Worm (Caenorhabditis elegans): ENCODE measurements around the gene srw-9.

The srw-9 gene

DNA sequence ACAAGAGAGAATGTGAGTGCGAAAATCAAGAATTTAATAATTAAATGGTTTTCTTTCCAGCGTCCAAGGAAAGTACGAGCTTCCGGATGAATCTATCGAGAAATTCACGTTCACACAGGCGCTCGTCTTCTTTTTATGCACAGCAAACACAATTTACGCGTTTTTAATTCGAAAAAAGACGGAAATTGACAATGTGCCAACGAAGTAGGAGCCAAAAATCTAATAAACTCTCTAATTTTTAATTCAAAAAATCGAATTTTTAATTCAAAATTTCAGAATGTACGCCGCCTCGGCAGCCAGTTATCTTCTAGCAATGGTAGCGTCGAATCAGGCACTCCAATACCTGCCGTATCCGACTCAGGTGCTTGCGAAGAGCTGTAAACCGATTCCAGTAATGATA, 45.8 kb upstream of the srw-9 start:
- TF ChIP-seq nhr-42 (GFP tag; IDR thresholded peaks at IDR 0.05) (no peak), unc-39 (tag; optimal IDR thresholded peaks at IDR 0.05) (no peak), unc-62 (GFP tag; optimal IDR thresholded peaks at IDR 0.05 in 1 of 2) (peak in 1 of 2 experiments; percentile 61), unc-62 (tag; optimal IDR thresholded peaks at IDR 0.05) (no peak), cey-2 (tag; optimal IDR thresholded peaks at IDR 0.05; ENCODE audit: borderline replicate concordance, insufficient read depth) (no peak), nhr-25 (tag; optimal IDR thresholded peaks at IDR 0.05; ENCODE audit: borderline replicate concordance, insufficient read depth) (no peak), zfp-3 (GFP tag; conservative IDR thresholded peaks at IDR 0.05) (no peak), ceh-20 (GFP tag; IDR thresholded peaks at IDR 0.05) (no peak), ZK546.5 (tag; optimal IDR thresholded peaks at IDR 0.05) (no peak), zfp-2 (tag; optimal IDR thresholded peaks at IDR 0.05) (no peak)

DNA sequence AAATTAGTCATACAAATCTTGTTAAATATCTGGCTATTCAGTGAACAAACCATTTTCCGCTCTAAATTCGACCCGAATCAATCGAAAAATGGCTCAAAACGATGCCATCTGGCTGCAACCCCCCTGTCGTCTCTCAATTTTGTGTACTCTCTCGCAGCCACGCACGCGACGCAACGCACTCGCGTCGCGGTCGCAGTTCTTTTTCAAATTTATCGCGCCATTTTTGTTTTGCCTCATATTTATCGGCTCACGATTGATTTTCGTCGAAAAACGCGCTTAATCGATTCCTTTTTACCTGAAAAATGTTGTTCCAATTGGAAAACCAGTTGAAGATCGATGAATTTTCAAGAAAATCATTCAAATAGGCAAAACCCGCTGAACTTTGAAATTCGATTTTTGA, 43.6 kb upstream of the srw-9 start:
- TF ChIP-seq zag-1 (tag; optimal IDR thresholded peaks at IDR 0.05) (no peak), nhr-77 (tag; optimal IDR thresholded peaks at IDR 0.05) (no peak), lim-7 (GFP tag; IDR thresholded peaks at IDR 0.05) (no peak), pqm-1 (tag; optimal IDR thresholded peaks at IDR 0.05) (no peak), unc-130 (GFP tag; optimal IDR thresholded peaks at IDR 0.05) (peak; percentile 6), unc-39 (tag; optimal IDR thresholded peaks at IDR 0.05) (no peak), php-3 (GFP tag; IDR thresholded peaks at IDR 0.05) (no peak), gei-8 (GFP tag; optimal IDR thresholded peaks at IDR 0.05) (no peak), nhr-76 (tag; optimal IDR thresholded peaks at IDR 0.05) (no peak), T20F7.1 (GFP tag; optimal IDR thresholded peaks at IDR 0.05) (no peak), Y5F2A.4 (GFP tag; optimal IDR thresholded peaks at IDR 0.05) (no peak), nhr-6 (tag; optimal IDR thresholded peaks at IDR 0.05) (no peak), set-16 (GFP tag; IDR thresholded peaks at IDR 0.05) (no peak), daf-16 (GFP tag; optimal IDR thresholded peaks at IDR 0.05) (no peak), daf-16 (tag; optimal IDR thresholded peaks at IDR 0.05) (no peak), D1046.2 (GFP tag; IDR thresholded peaks at IDR 0.05) (no peak), saeg-2 (GFP tag; IDR thresholded peaks at IDR 0.05) (no peak), unc-62 (GFP tag; optimal IDR thresholded peaks at IDR 0.05 in 1 of 2) (no peak), unc-62 (tag; optimal IDR thresholded peaks at IDR 0.05) (no peak), nhr-111 (GFP tag; optimal IDR thresholded peaks at IDR 0.05) (no peak), pha-4 (GFP tag; IDR thresholded peaks at IDR 0.05) (no peak), pha-4 (tag; optimal IDR thresholded peaks at IDR 0.05) (no peak), snpc-4 (tag; optimal IDR thresholded peaks at IDR 0.05) (no peak), tag-97 (GFP tag; IDR thresholded peaks at IDR 0.05) (no peak), ceh-82 (tag; optimal IDR thresholded peaks at IDR 0.05) (no peak), vab-7 (GFP tag; IDR thresholded peaks at IDR 0.05) (no peak), mxl-3 (GFP tag; optimal IDR thresholded peaks at IDR 0.05) (no peak), lin-13 (GFP tag; optimal IDR thresholded peaks at IDR 0.05) (no peak), F44E2.7 (GFP tag; IDR thresholded peaks at IDR 0.05) (no peak), ztf-11 (tag; optimal IDR thresholded peaks at IDR 0.05) (no peak), ama-1 (optimal IDR thresholded peaks at IDR 0.05) (no peak), lin-1 (GFP tag; IDR thresholded peaks at IDR 0.05) (no peak), zip-2 (tag; optimal IDR thresholded peaks at IDR 0.05) (no peak), spr-3 (GFP tag; optimal IDR thresholded peaks at IDR 0.05) (no peak), F26F4.8 (GFP tag; conservative IDR thresholded peaks at IDR 0.05) (no peak), egl-43 (GFP tag; IDR thresholded peaks at IDR 0.05) (0 out of 2 replicates have a peak, but pooled peaks have one; percentile 52), mdt-29 (GFP tag; IDR thresholded peaks at IDR 0.05) (no peak), mdl-1 (tag; optimal IDR thresholded peaks at IDR 0.05) (no peak), spr-1 (tag; optimal IDR thresholded peaks at IDR 0.05) (no peak), ces-1 (GFP tag; optimal IDR thresholded peaks at IDR 0.05) (no peak), ctbp-1 (GFP tag; IDR thresholded peaks at IDR 0.05) (no peak), ceh-20 (GFP tag; IDR thresholded peaks at IDR 0.05) (no peak), ZK337.2 (GFP tag; IDR thresholded peaks at IDR 0.05) (no peak), snpc-1.2 (GFP tag; IDR thresholded peaks at IDR 0.05) (no peak), T26A8.4 (GFP tag; IDR thresholded peaks at IDR 0.05) (0 out of 2 replicates have a peak, but pooled peaks have one; percentile 32)
